Worm (Caenorhabditis elegans) whole organism, L2 larva: ENCODE data around the gene nlp-61.

Experiments
- F13H6.1 ChIP-seq: sonication (generic microtip); optimal IDR thresholded peaks from 2 replicates; lab custom pipeline; 2016; ENCODE audit warnings: missing genetic modification characterization, missing compliant biosample characterization
- alr-1 ChIP-seq: fragments of 150-350 bp; optimal IDR thresholded peaks from 2 replicates; lab custom pipeline; 2014; ENCODE audit warnings: missing biosample characterization, missing genetic modification characterization
- blmp-1 ChIP-seq: sonication (generic microtip); optimal IDR thresholded peaks from 2 replicates; lab custom pipeline; 2017; ENCODE audit warnings: missing genetic modification characterization, mild to moderate bottlenecking, missing compliant biosample characterization, antibody characterized with exemption, moderate library complexity; ENCODE audit not compliant: insufficient read depth
- elt-1 ChIP-seq: fragments of 150-350 bp; optimal IDR thresholded peaks from 2 replicates; lab custom pipeline; 2014; ENCODE audit warnings: missing biosample characterization, missing genetic modification characterization
- lsy-2 ChIP-seq, 2 experiments: fragments of 150-350 bp in 1 of 2; sonication (generic microtip) in 1 of 2; optimal IDR thresholded peaks; 2 replicates each; lab custom pipeline; 2014 to 2017; ENCODE audit warnings: missing biosample characterization in 2 of 2, missing genetic modification characterization in 2 of 2
- nhr-23 ChIP-seq: fragments of 150-350 bp; optimal IDR thresholded peaks from 2 replicates; lab custom pipeline; 2014; ENCODE audit warnings: missing biosample characterization, missing genetic modification reagents, missing genetic modification characterization
- nhr-6 ChIP-seq: fragments of 150-350 bp; optimal IDR thresholded peaks from 2 replicates; lab custom pipeline; 2014; ENCODE audit warnings: missing biosample characterization, missing genetic modification characterization
- nhr-77 ChIP-seq: fragments of 150-350 bp; optimal IDR thresholded peaks from 2 replicates; lab custom pipeline; 2014; ENCODE audit warnings: missing biosample characterization, missing genetic modification characterization
- sem-4 ChIP-seq: fragments of 150-350 bp; optimal IDR thresholded peaks from 2 replicates; lab custom pipeline; 2014; ENCODE audit warnings: missing biosample characterization, missing genetic modification reagents, missing genetic modification characterization
- unc-39 ChIP-seq: fragments of 150-350 bp; optimal IDR thresholded peaks from 2 replicates; lab custom pipeline; 2014; ENCODE audit warnings: missing biosample characterization, missing genetic modification characterization
- unc-55 ChIP-seq: fragments of 150-350 bp; sonication (generic microtip); optimal IDR thresholded peaks from 3 replicates; lab custom pipeline; 2014; ENCODE audit warnings: missing biosample characterization, missing genetic modification reagents, missing genetic modification characterization
- ztf-11 ChIP-seq: sonication (generic microtip); optimal IDR thresholded peaks from 2 replicates; lab custom pipeline; 2017; ENCODE audit warnings: missing biosample characterization, missing genetic modification characterization

DNA sequence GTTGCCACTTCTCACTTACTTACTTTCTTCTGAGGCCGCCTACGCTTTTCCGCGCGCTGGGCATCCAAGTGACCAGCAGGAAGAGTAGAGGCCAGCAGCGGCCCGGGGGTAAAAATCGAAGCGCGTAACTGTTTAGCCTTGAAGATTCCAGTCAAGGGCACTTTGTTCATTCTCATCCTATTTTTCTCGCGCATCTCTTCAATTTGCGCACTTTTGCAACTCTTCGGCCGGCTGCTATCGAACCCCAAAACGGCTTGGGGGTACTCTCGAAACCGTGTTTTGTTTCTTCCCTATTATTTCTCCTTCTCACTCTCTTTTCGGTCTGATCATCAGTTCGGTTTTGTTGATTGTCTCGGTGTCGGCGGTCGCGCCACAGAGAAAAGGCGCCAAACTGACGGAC, 40.9 kb upstream of the nlp-61 start:
- TF ChIP-seq ztf-11: no peak
- no peak for TF ChIP-seq sem-4 (tag; lab: Kevin White, UChicago)
- TF ChIP-seq alr-1 (tag; lab: Kevin White, UChicago): no peak
- no peak for TF ChIP-seq elt-1 (tag; lab: Kevin White, UChicago)
- no peak for TF ChIP-seq F13H6.1 (tag; lab: Kevin White, UChicago)
- TF ChIP-seq unc-39: no peak
- peak; percentile 25 for TF ChIP-seq blmp-1
- no peak for TF ChIP-seq unc-55 (GFP tag; lab: Kevin White, UChicago)
- no peak for TF ChIP-seq lsy-2 (tag; optimal IDR thresholded peaks at IDR 0.05; lab: Kevin White, UChicago)
- no peak for TF ChIP-seq nhr-6 (tag; lab: Kevin White, UChicago)
- no peak for TF ChIP-seq nhr-77
- TF ChIP-seq nhr-23 (tag; lab: Kevin White, UChicago): no peak
